Worm (Caenorhabditis elegans) whole organism, young adult: ENCODE measurements around the gene drap-1.

Experiments
- B0035.1 ChIP-seq: sonication (generic microtip); optimal IDR thresholded peaks from 2 replicates; lab custom pipeline; 2016; ENCODE audit warnings: missing genetic modification characterization, mild to moderate bottlenecking, missing compliant biosample characterization, missing genotype, missing genetic modification reagents
- B0261.1 ChIP-seq: sonication (generic microtip); optimal IDR thresholded peaks from 2 replicates; lab custom pipeline; 2016; ENCODE audit warnings: mild to moderate bottlenecking, missing genetic modification characterization, moderate library complexity, missing compliant biosample characterization
- F33H1.4 ChIP-seq: fragments of 200-800 bp; sonication (Bioruptor generic); IDR thresholded peaks from 2 replicates; pipeline ENCODE4 v1.3.6; 2022; ENCODE audit warnings: missing genetic modification reagents, missing genetic modification characterization, missing compliant biosample characterization
- F39B2.1 ChIP-seq: fragments of 200-800 bp; sonication (Bioruptor generic); IDR thresholded peaks from 2 replicates; pipeline ENCODE4 v1.3.6; 2022; ENCODE audit warnings: missing genetic modification reagents, missing genetic modification characterization, missing compliant biosample characterization
- F49E8.2 ChIP-seq: sonication (generic microtip); optimal IDR thresholded peaks from 3 replicates; lab custom pipeline; 2017; ENCODE audit warnings: missing genetic modification characterization, mild to moderate bottlenecking, missing compliant biosample characterization, antibody characterized with exemption, moderate library complexity; ENCODE audit not compliant: insufficient read depth
- K12H6.12 ChIP-seq: fragments of 200-800 bp; sonication (Bioruptor generic); optimal IDR thresholded peaks from 2 replicates; lab custom pipeline; 2018; ENCODE audit warnings: mild to moderate bottlenecking, missing genetic modification characterization, missing compliant biosample characterization
- akir-1 ChIP-seq: fragments of 200-800 bp; sonication (Bioruptor generic); optimal IDR thresholded peaks from 2 replicates; lab custom pipeline; 2018; ENCODE audit warnings: mild to moderate bottlenecking, missing genetic modification characterization, moderate library complexity, missing compliant biosample characterization
- athp-1 ChIP-seq: sonication (generic microtip); optimal IDR thresholded peaks from 2 replicates; lab custom pipeline; 2017; ENCODE audit warnings: mild to moderate bottlenecking, missing genetic modification characterization, missing compliant biosample characterization
- cebp-1 ChIP-seq, 2 experiments: fragments of 200-800 bp in 1 of 2; sonication (Bioruptor generic) in 1 of 2; sonication (generic microtip) in 1 of 2; IDR thresholded peaks in 1 of 2; optimal IDR thresholded peaks in 1 of 2; 2 replicates each; pipeline versions ENCODE4 v1.3.6 to Lab custom; 2017 to 2022; ENCODE audit warnings: missing compliant biosample characterization in 2 of 2, missing genetic modification characterization in 2 of 2, mild to moderate bottlenecking in 1 of 2, missing genetic modification reagents in 1 of 2, moderate library complexity in 1 of 2
- ceh-100 ChIP-seq: fragments of 200-800 bp; sonication (Bioruptor generic); IDR thresholded peaks from 2 replicates; pipeline ENCODE4 v1.3.6; 2022; ENCODE audit warnings: missing genetic modification reagents, missing genetic modification characterization, missing compliant biosample characterization
- ceh-27 ChIP-seq: fragments of 200-800 bp; sonication (Bioruptor generic); optimal IDR thresholded peaks from 2 replicates; lab custom pipeline; 2018; ENCODE audit warnings: mild to moderate bottlenecking, missing genetic modification characterization, moderate library complexity, missing compliant biosample characterization
- ceh-40 ChIP-seq: fragments of 200-800 bp; sonication (Bioruptor generic); IDR thresholded peaks from 2 replicates; pipeline ENCODE4 v1.3.6; 2022; ENCODE audit warnings: missing genetic modification characterization, missing compliant biosample characterization
- ceh-91 ChIP-seq: fragments of 200-800 bp; sonication (Bioruptor generic); IDR thresholded peaks from 2 replicates; pipeline ENCODE4 v1.3.6; 2022; ENCODE audit warnings: missing genetic modification reagents, missing genetic modification characterization, missing compliant biosample characterization
- chd-7 ChIP-seq: sonication (generic microtip); optimal IDR thresholded peaks from 2 replicates; lab custom pipeline; 2016; ENCODE audit warnings: mild to moderate bottlenecking, missing genetic modification characterization, moderate library complexity, missing compliant biosample characterization
- dpl-1 ChIP-seq: fragments of 150-350 bp; optimal IDR thresholded peaks from 2 replicates; lab custom pipeline; 2014; ENCODE audit warnings: missing biosample characterization, missing genetic modification reagents, missing genetic modification characterization
- efl-1 ChIP-seq: fragments of 150-350 bp; optimal IDR thresholded peaks from 2 replicates; lab custom pipeline; 2014; ENCODE audit warnings: missing biosample characterization, missing genetic modification reagents, missing genetic modification characterization
- ekl-4 ChIP-seq: fragments of 200-800 bp; sonication (Bioruptor generic); IDR thresholded peaks from 2 replicates; pipeline ENCODE4 v1.3.6; 2022; ENCODE audit warnings: missing genetic modification reagents, missing genetic modification characterization, missing compliant biosample characterization
- hlh-12 ChIP-seq: sonication (generic microtip); optimal IDR thresholded peaks from 2 replicates; lab custom pipeline; 2016; ENCODE audit warnings: missing genetic modification characterization, missing compliant biosample characterization
- hmg-1.2 ChIP-seq: fragments of 200-800 bp; sonication (Bioruptor generic); IDR thresholded peaks from 2 replicates; pipeline ENCODE4 v1.3.6; 2022; ENCODE audit warnings: missing genetic modification reagents, missing genetic modification characterization, missing compliant biosample characterization
- hrde-1 ChIP-seq: sonication (generic microtip); optimal IDR thresholded peaks from 2 replicates; lab custom pipeline; 2016; ENCODE audit warnings: missing genetic modification characterization, mild to moderate bottlenecking, missing compliant biosample characterization, moderate library complexity, missing genotype, missing genetic modification reagents, borderline replicate concordance
- let-526 ChIP-seq: fragments of 200-800 bp; sonication (Bioruptor generic); IDR thresholded peaks from 2 replicates; pipeline ENCODE4 v1.3.6; 2022; ENCODE audit warnings: missing genetic modification reagents, missing genetic modification characterization, missing compliant biosample characterization
- let-607 ChIP-seq, 2 experiments: fragments of 200-800 bp in 1 of 2; sonication (Bioruptor generic) in 1 of 2; sonication (generic microtip) in 1 of 2; optimal IDR thresholded peaks; 2 replicates each; lab custom pipeline; 2016 to 2018; ENCODE audit warnings: mild to moderate bottlenecking in 2 of 2, missing compliant biosample characterization in 2 of 2, missing genetic modification characterization in 2 of 2, moderate library complexity in 2 of 2, missing genotype in 1 of 2
- lin-26 ChIP-seq: fragments of 200-800 bp; sonication (Bioruptor generic); IDR thresholded peaks from 2 replicates; pipeline ENCODE4 v1.3.6; 2022; ENCODE audit warnings: missing genetic modification reagents, missing genetic modification characterization, missing compliant biosample characterization
- lsl-1 ChIP-seq: fragments of 200-800 bp; sonication (Bioruptor generic); optimal IDR thresholded peaks from 2 replicates; lab custom pipeline; 2018; ENCODE audit warnings: mild to moderate bottlenecking, missing genetic modification characterization, moderate library complexity, missing compliant biosample characterization
- madf-10 ChIP-seq: sonication (generic microtip); optimal IDR thresholded peaks from 2 replicates; lab custom pipeline; 2016; ENCODE audit warnings: mild to moderate bottlenecking, missing genetic modification characterization, missing compliant biosample characterization
- madf-3 ChIP-seq: fragments of 200-800 bp; sonication (Bioruptor generic); IDR thresholded peaks from 2 replicates; pipeline ENCODE4 v1.3.6; 2022; ENCODE audit warnings: missing genetic modification reagents, missing genetic modification characterization, missing compliant biosample characterization
- madf-6 ChIP-seq: fragments of 200-800 bp; sonication (Bioruptor generic); IDR thresholded peaks from 2 replicates; pipeline ENCODE4 v1.3.6; 2022; ENCODE audit warnings: missing genetic modification reagents, missing genetic modification characterization, missing compliant biosample characterization
- madf-8 ChIP-seq: fragments of 200-800 bp; sonication (Bioruptor generic); conservative IDR thresholded peaks from 2 replicates; pipeline ENCODE4 v1.3.6; 2022; ENCODE audit warnings: missing genetic modification reagents, missing genetic modification characterization, missing compliant biosample characterization
- mel-28 ChIP-seq: sonication (generic microtip); optimal IDR thresholded peaks from 2 replicates; lab custom pipeline; 2016; ENCODE audit warnings: borderline replicate concordance, mild to moderate bottlenecking, missing genetic modification characterization, missing compliant biosample characterization
- nfyb-1 ChIP-seq: fragments of 200-800 bp; sonication (Bioruptor generic); IDR thresholded peaks from 2 replicates; pipeline ENCODE4 v1.3.6; 2022; ENCODE audit warnings: missing genetic modification reagents, missing genetic modification characterization, missing compliant biosample characterization
- pha-4 ChIP-seq: fragments of 150-350 bp; sonication (generic microtip); optimal IDR thresholded peaks from 2 replicates; lab custom pipeline; 2014; ENCODE audit warnings: missing biosample characterization, missing genetic modification reagents, missing genetic modification characterization
- rpc-1 ChIP-seq, 2 experiments: fragments of 150-350 bp in 1 of 2; sonication (generic microtip) in 1 of 2; optimal IDR thresholded peaks; 2 replicates each; lab custom pipeline; 2014 to 2018; ENCODE audit warnings: missing biosample characterization in 1 of 2, missing genetic modification characterization in 1 of 2, missing genetic modification reagents in 1 of 2, missing genotype in 1 of 2
- unc-130 ChIP-seq: sonication (generic microtip); optimal IDR thresholded peaks from 2 replicates; lab custom pipeline; 2016; ENCODE audit warnings: missing genetic modification reagents, missing genetic modification characterization, missing compliant biosample characterization
- xnd-1 ChIP-seq: sonication (generic microtip); optimal IDR thresholded peaks from 2 replicates; lab custom pipeline; 2016; ENCODE audit warnings: missing genotype, missing genetic modification reagents, missing genetic modification characterization, missing compliant biosample characterization
- ztf-22 ChIP-seq: fragments of 200-800 bp; sonication (Bioruptor generic); optimal IDR thresholded peaks from 2 replicates; lab custom pipeline; 2018; ENCODE audit warnings: mild to moderate bottlenecking, missing genetic modification characterization, moderate library complexity, missing compliant biosample characterization

Gene drap-1

DNA sequence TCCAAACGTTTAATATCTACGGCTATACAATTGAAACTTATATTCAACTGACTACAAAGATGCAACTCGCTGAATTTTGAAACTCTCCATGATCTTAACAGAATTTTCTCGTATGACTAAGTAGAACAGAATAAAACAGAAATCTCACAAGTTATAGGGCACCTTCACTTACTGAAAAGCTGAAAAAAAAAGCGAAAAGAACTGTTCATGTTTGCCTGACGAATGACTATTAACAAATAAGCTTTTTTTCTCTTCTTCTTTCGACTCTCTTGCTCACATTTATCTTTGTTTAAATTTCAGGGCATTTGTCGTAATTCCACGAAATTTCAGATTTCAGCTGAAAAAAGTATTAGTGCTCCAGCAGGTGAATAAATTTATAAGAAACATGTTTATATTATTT, 27.2 kb upstream of the drap-1 start, which contains the start of gene xbx-6:
xbx-6 (plus strand) TSS at position 301 of the 400 bp plus-strand sequence.
- TF ChIP-seq ceh-100 (GFP tag; lab: Robert Waterston, UW) (no peak), madf-6 (GFP tag; lab: Robert Waterston, UW) (no peak), hlh-12 (no peak), chd-7 (tag; lab: Kevin White, UChicago) (no peak), F49E8.2 (tag; lab: Kevin White, UChicago) (no peak), mel-28 (tag; lab: Kevin White, UChicago) (no peak), ekl-4 (GFP tag; lab: Robert Waterston, UW) (no peak), hrde-1 (tag; lab: Kevin White, UChicago) (no peak), lin-26 (GFP tag; lab: Robert Waterston, UW) (no peak), let-607 (tag; optimal IDR thresholded peaks at IDR 0.05; lab: Kevin White, UChicago) (no peak), akir-1 (GFP tag; lab: Kevin White, UChicago) (no peak), unc-130 (GFP tag; lab: Kevin White, UChicago) (no peak), dpl-1 (no peak), rpc-1 (optimal IDR thresholded peaks at IDR 0.05; lab: Kevin White, UChicago) (no peak), rpc-1 (tag; optimal IDR thresholded peaks at IDR 0.05; lab: Kevin White, UChicago) (no peak), athp-1 (tag; lab: Kevin White, UChicago) (no peak), madf-10 (tag; lab: Kevin White, UChicago) (no peak)

DNA sequence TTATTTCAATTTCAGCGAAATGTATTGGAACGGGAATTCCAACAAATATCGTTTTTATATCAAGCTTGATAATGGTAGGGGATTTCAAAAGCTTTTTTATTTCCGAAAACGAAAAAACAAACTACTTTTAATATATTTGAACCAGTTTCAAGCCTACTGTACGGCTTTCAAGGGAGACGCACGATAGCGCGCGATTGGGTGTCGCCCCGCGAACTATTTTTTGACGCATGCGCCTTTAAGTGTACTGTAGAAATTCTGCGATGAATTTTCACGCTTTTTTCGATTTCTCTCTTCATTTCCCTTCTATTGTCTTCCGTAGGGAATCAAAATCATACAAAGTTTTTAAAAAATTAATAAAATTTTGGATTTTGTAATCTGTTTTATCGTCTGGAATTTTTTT, 26.4 kb upstream of the drap-1 start:
- peak; percentile 83 for TF ChIP-seq madf-6 (GFP tag; lab: Robert Waterston, UW)
- peak; percentile 64 for TF ChIP-seq F33H1.4 (GFP tag; lab: Robert Waterston, UW)
- peak; percentile 43 for TF ChIP-seq dpl-1
- peak; percentile 42 for TF ChIP-seq xnd-1 (tag; lab: Kevin White, UChicago)
- no peak for TF ChIP-seq nfyb-1 (GFP tag; lab: Robert Waterston, UW)
- no peak for TF ChIP-seq ceh-40 (GFP tag; lab: Robert Waterston, UW)
- no peak for TF ChIP-seq F39B2.1 (GFP tag; lab: Robert Waterston, UW)
- peak; percentile 86 for TF ChIP-seq lsl-1 (GFP tag; lab: Kevin White, UChicago)
- peak; percentile 63 for TF ChIP-seq ceh-91 (GFP tag; lab: Robert Waterston, UW)
- no peak for TF ChIP-seq pha-4
- TF ChIP-seq madf-8, result peak; percentile 44
- no peak for TF ChIP-seq unc-130 (GFP tag; lab: Kevin White, UChicago)
- peak; percentile 85 for TF ChIP-seq efl-1 (GFP tag; lab: Kevin White, UChicago)
- no peak for TF ChIP-seq ztf-22 (GFP tag; lab: Kevin White, UChicago)
- TF ChIP-seq chd-7 (tag; lab: Kevin White, UChicago), result no peak
- no peak for TF ChIP-seq madf-3

DNA sequence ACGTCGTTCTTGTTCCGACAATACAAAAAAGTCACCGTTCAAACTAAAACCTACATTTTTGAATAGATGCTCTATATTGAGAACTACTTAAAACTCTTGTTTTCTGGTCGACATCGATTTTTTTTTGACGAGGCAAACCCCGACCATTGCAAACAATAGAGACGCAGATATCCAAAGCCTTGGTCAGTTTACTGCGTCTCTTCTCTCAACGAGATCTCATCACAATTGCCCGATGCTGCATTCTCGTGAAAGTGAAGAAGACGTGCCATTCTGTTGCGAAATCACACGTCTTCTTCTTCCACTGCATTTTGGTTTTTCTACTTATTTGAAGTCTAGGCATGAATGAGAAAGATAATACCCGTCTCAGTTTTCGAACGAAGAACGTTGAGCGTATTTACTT, 25.5 kb upstream of the drap-1 start:
- TF ChIP-seq B0261.1 (no peak), cebp-1 (GFP tag; IDR thresholded peaks at IDR 0.05; lab: Robert Waterston, UW) (peak; percentile 78; the same call in 1 of the 2 replicates), cebp-1 (tag; optimal IDR thresholded peaks at IDR 0.05; lab: Kevin White, UChicago) (peak; percentile 96), ceh-27 (peak; percentile 74), K12H6.12 (tag; lab: Kevin White, UChicago) (peak; percentile 47), hmg-1.2 (peak; percentile 63; the same call in 1 of the 2 replicates), xnd-1 (tag; lab: Kevin White, UChicago) (no peak), let-526 (GFP tag; lab: Robert Waterston, UW) (no peak), B0035.1 (no peak)
